Comparison of ENCODE assay signal across 5 worm cellular contexts in the genomic region with DNA sequence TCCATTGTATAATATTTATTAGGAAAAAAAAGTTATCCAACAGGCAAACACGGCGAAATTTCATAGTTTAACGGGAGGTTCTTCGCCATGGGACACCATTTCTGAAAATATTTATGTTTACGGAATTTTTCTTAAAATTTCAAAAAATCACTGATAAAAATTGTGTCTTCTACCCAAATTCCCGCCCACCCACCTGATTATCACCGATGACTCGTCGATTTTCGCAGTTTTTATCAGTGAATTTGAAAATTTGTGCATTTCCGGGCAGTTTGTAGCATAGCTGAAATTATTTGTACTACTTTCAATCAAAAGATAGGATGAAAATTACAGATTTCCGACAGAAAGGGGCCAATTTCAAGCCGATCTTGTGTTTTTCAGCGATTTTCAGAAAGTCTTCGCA.
A peak's percentile ranks its signal among the peaks of the same experiment; 100 is the strongest.
TF ChIP-seq lines count a peak whose summit lies in the region.

No protein-coding gene starts in this region.

TF ChIP-seq in whole organism, L1 larva, 84 proteins besides CTCF, POLR2A, EP300 and RAD21 (continues in another document):
- TF ChIP-seq C16A3.4 (tag; optimal IDR thresholded peaks at IDR 0.05; lab: Kevin White, UChicago) (no peak), sptf-1 (tag; optimal IDR thresholded peaks at IDR 0.05; lab: Kevin White, UChicago) (no peak), zag-1 (tag; optimal IDR thresholded peaks at IDR 0.05; lab: Kevin White, UChicago) (no peak), grh-1 (GFP tag; IDR thresholded peaks at IDR 0.05; lab: Robert Waterston, UW) (no peak), fkh-8 (tag; optimal IDR thresholded peaks at IDR 0.05; lab: Kevin White, UChicago) (no peak), snu-23 (GFP tag; optimal IDR thresholded peaks at IDR 0.05; lab: Kevin White, UChicago) (no peak), efl-1 (optimal IDR thresholded peaks at IDR 0.05; lab: Kevin White, UChicago) (no peak), efl-1 (GFP tag; optimal IDR thresholded peaks at IDR 0.05 in 1 of 2; lab: Kevin White, UChicago) (peak in 1 of 2 experiments; percentile 56), ceh-90 (tag; optimal IDR thresholded peaks at IDR 0.05; lab: Kevin White, UChicago) (no peak), swsn-7 (tag; optimal IDR thresholded peaks at IDR 0.05; lab: Kevin White, UChicago) (no peak), aly-2 (tag; optimal IDR thresholded peaks at IDR 0.05; lab: Kevin White, UChicago) (no peak), nhr-84 (tag; optimal IDR thresholded peaks at IDR 0.05; lab: Kevin White, UChicago) (no peak), vab-15 (tag; optimal IDR thresholded peaks at IDR 0.05; lab: Kevin White, UChicago) (no peak), blmp-1 (tag; optimal IDR thresholded peaks at IDR 0.05; lab: Kevin White, UChicago) (no peak), mdl-1 (tag; optimal IDR thresholded peaks at IDR 0.05; lab: Kevin White, UChicago) (no peak), nhr-85 (tag; lab: Kevin White, UChicago) (no peak), ama-1 (optimal IDR thresholded peaks at IDR 0.05; lab: Kevin White, UChicago) (no peak), skn-1 (tag; optimal IDR thresholded peaks at IDR 0.05; lab: Kevin White, UChicago) (no peak), mef-2 (tag; optimal IDR thresholded peaks at IDR 0.05; lab: Kevin White, UChicago) (no peak)

TF ChIP-seq in whole organism, L2 larva, 48 proteins besides CTCF, POLR2A, EP300 and RAD21:
- TF ChIP-seq elt-1 (tag; optimal IDR thresholded peaks at IDR 0.05; lab: Kevin White, UChicago), result no peak
- no peak for TF ChIP-seq nhr-77 (tag; optimal IDR thresholded peaks at IDR 0.05; lab: Kevin White, UChicago)
- peak; percentile 75 for TF ChIP-seq fos-1 (tag; optimal IDR thresholded peaks at IDR 0.05; lab: Kevin White, UChicago)

TF ChIP-seq in whole organism, L3 larva, 47 proteins besides CTCF, POLR2A, EP300 and RAD21:
- no peak for TF ChIP-seq lin-15B (tag; optimal IDR thresholded peaks at IDR 0.05; lab: Kevin White, UChicago)
- no peak for TF ChIP-seq nhr-12 (tag; optimal IDR thresholded peaks at IDR 0.05; lab: Kevin White, UChicago)
- TF ChIP-seq ztf-11 (tag; optimal IDR thresholded peaks at IDR 0.05; lab: Kevin White, UChicago), result no peak
- TF ChIP-seq skn-1 (tag; optimal IDR thresholded peaks at IDR 0.05; lab: Kevin White, UChicago), result no peak
- TF ChIP-seq fos-1 (tag; optimal IDR thresholded peaks at IDR 0.05; lab: Kevin White, UChicago), result no peak
- no peak for TF ChIP-seq lin-39 (tag; optimal IDR thresholded peaks at IDR 0.05; lab: Kevin White, UChicago)
- TF ChIP-seq R02D3.7 (tag; optimal IDR thresholded peaks at IDR 0.05; lab: Kevin White, UChicago), result no peak
- TF ChIP-seq ama-1 (optimal IDR thresholded peaks at IDR 0.05; lab: Kevin White, UChicago), result no peak
- peak; percentile 91 for TF ChIP-seq elt-2 (tag; optimal IDR thresholded peaks at IDR 0.05; lab: Kevin White, UChicago)
- TF ChIP-seq snpc-4 (tag; optimal IDR thresholded peaks at IDR 0.05; lab: Kevin White, UChicago), result no peak
- TF ChIP-seq egl-27 (tag; optimal IDR thresholded peaks at IDR 0.05; lab: Kevin White, UChicago), result no peak
- peak; percentile 47 for TF ChIP-seq pqm-1 (tag; optimal IDR thresholded peaks at IDR 0.05; lab: Kevin White, UChicago)
- no peak for TF ChIP-seq mdl-1 (tag; optimal IDR thresholded peaks at IDR 0.05; lab: Kevin White, UChicago)
- peak; percentile 14 for TF ChIP-seq jun-1 (tag; optimal IDR thresholded peaks at IDR 0.05; lab: Kevin White, UChicago)
- no peak for TF ChIP-seq unc-62 (GFP tag; optimal IDR thresholded peaks at IDR 0.05; lab: Kevin White, UChicago)
- no peak for TF ChIP-seq fkh-2 (tag; optimal IDR thresholded peaks at IDR 0.05; lab: Kevin White, UChicago)
- TF ChIP-seq nhr-43 (tag; optimal IDR thresholded peaks at IDR 0.05; lab: Kevin White, UChicago; ENCODE audit: poor library complexity, severe bottlenecking), result no peak
- TF ChIP-seq nhr-11 (tag; optimal IDR thresholded peaks at IDR 0.05; lab: Kevin White, UChicago), result no peak
- TF ChIP-seq nhr-25 (tag; optimal IDR thresholded peaks at IDR 0.05; lab: Kevin White, UChicago), result no peak

TF ChIP-seq in whole organism, L4 larva, 104 proteins besides CTCF, POLR2A, EP300 and RAD21 (continues in another document):
- TF ChIP-seq F37D6.2 (tag; optimal IDR thresholded peaks at IDR 0.05; lab: Kevin White, UChicago) (no peak), F49E8.2 (tag; optimal IDR thresholded peaks at IDR 0.05; lab: Kevin White, UChicago; ENCODE audit: borderline replicate concordance) (no peak), dve-1 (tag; optimal IDR thresholded peaks at IDR 0.05; lab: Kevin White, UChicago; ENCODE audit: insufficient read depth) (no peak), mxl-2 (GFP tag; conservative IDR thresholded peaks at IDR 0.05; lab: Robert Waterston, UW) (no peak), pqm-1 (tag; optimal IDR thresholded peaks at IDR 0.05; lab: Kevin White, UChicago) (peak; percentile 76), aha-1 (tag; lab: Kevin White, UChicago) (no peak), mdt-29 (GFP tag; IDR thresholded peaks at IDR 0.05; lab: Robert Waterston, UW) (no peak), ama-1 (optimal IDR thresholded peaks at IDR 0.05; lab: Kevin White, UChicago) (no peak), spr-1 (tag; optimal IDR thresholded peaks at IDR 0.05; lab: Kevin White, UChicago) (no peak), mxl-3 (GFP tag; optimal IDR thresholded peaks at IDR 0.05; lab: Kevin White, UChicago) (no peak), egl-27 (tag; optimal IDR thresholded peaks at IDR 0.05; lab: Kevin White, UChicago) (no peak), vab-7 (GFP tag; IDR thresholded peaks at IDR 0.05; lab: Robert Waterston, UW) (no peak), nhr-102 (tag; optimal IDR thresholded peaks at IDR 0.05; lab: Kevin White, UChicago) (no peak), mep-1 (tag; optimal IDR thresholded peaks at IDR 0.05; lab: Kevin White, UChicago) (no peak), T26A8.4 (GFP tag; IDR thresholded peaks at IDR 0.05; lab: Robert Waterston, UW) (no peak), ztf-7 (tag; optimal IDR thresholded peaks at IDR 0.05; lab: Kevin White, UChicago) (no peak), zip-2 (tag; optimal IDR thresholded peaks at IDR 0.05; lab: Kevin White, UChicago) (no peak), Y5F2A.4 (GFP tag; optimal IDR thresholded peaks at IDR 0.05; lab: Kevin White, UChicago) (no peak), unc-62 (GFP tag; optimal IDR thresholded peaks at IDR 0.05 in 1 of 2; lab: Kevin White, UChicago) (no peak), unc-62 (tag; optimal IDR thresholded peaks at IDR 0.05; lab: Kevin White, UChicago) (no peak), lin-15B (tag; optimal IDR thresholded peaks at IDR 0.05; lab: Kevin White, UChicago) (no peak), D1046.2 (GFP tag; IDR thresholded peaks at IDR 0.05; lab: Robert Waterston, UW) (no peak), gei-8 (GFP tag; optimal IDR thresholded peaks at IDR 0.05; lab: Kevin White, UChicago) (no peak), fkh-10 (GFP tag; optimal IDR thresholded peaks at IDR 0.05; lab: Kevin White, UChicago) (no peak), rbr-2 (tag; optimal IDR thresholded peaks at IDR 0.05; lab: Kevin White, UChicago) (no peak), cey-2 (tag; optimal IDR thresholded peaks at IDR 0.05; lab: Kevin White, UChicago; ENCODE audit: borderline replicate concordance, insufficient read depth) (no peak), daf-16 (GFP tag; optimal IDR thresholded peaks at IDR 0.05; lab: Kevin White, UChicago) (no peak), daf-16 (tag; optimal IDR thresholded peaks at IDR 0.05; lab: Kevin White, UChicago) (peak; percentile 51)

TF ChIP-seq in whole organism, young adult, 124 proteins besides CTCF, POLR2A, EP300 and RAD21:
- TF ChIP-seq ets-4 (GFP tag; optimal IDR thresholded peaks at IDR 0.05; lab: Kevin White, UChicago), result peak; percentile 0
- no peak for TF ChIP-seq Y67H2A.10 (GFP tag; conservative IDR thresholded peaks at IDR 0.05; lab: Robert Waterston, UW)
- TF ChIP-seq cebp-1 (GFP tag; IDR thresholded peaks at IDR 0.05; lab: Robert Waterston, UW), result no peak
- TF ChIP-seq cebp-1 (tag; optimal IDR thresholded peaks at IDR 0.05; lab: Kevin White, UChicago), result no peak
- TF ChIP-seq hlh-12 (tag; optimal IDR thresholded peaks at IDR 0.05; lab: Kevin White, UChicago), result no peak
- TF ChIP-seq nhr-80 (tag; optimal IDR thresholded peaks at IDR 0.05; lab: Kevin White, UChicago), result peak; percentile 47
- no peak for TF ChIP-seq lin-35 (GFP tag; optimal IDR thresholded peaks at IDR 0.05; lab: Kevin White, UChicago)
TF ChIP-seq in whole organism, young adult: peak in this region for 2.
